Fruit fly (Drosophila melanogaster) whole organism, wandering third instar larva: ENCODE data around the gene Bicra.
A peak's percentile ranks its signal among the peaks of the same experiment; 100 is the strongest.

Experiments
- Abd-B ChIP-seq: fragments of >200 bp; optimal IDR thresholded peaks from 2 replicates; lab custom pipeline; 2017; ENCODE audit warnings: missing biosample characterization, missing genetic modification characterization
- CG32264 ChIP-seq: fragments of 200-800 bp; sonication (Bioruptor generic); optimal IDR thresholded peaks from 2 replicates; lab custom pipeline; 2016; ENCODE audit warnings: missing biosample characterization, missing genetic modification characterization
- CG9705 ChIP-seq: fragments of 200-800 bp; sonication (Bioruptor generic); optimal IDR thresholded peaks from 2 replicates; lab custom pipeline; 2018; ENCODE audit warnings: missing biosample characterization, mild to moderate bottlenecking, missing genetic modification characterization
- CrebA ChIP-seq: fragments of 200-800 bp; sonication (Bioruptor generic); optimal IDR thresholded peaks from 2 replicates; lab custom pipeline; 2016; ENCODE audit warnings: missing biosample characterization, mild to moderate bottlenecking, missing genetic modification characterization, borderline replicate concordance
- Dfd ChIP-seq: fragments of >200 bp; optimal IDR thresholded peaks from 2 replicates; lab custom pipeline; 2017; ENCODE audit warnings: missing biosample characterization, missing genetic modification characterization
- Dif ChIP-seq: fragments of 200-275, 200-300 bp; sonication (Bioruptor generic); optimal IDR thresholded peaks from 2 replicates; lab custom pipeline; 2018; ENCODE audit warnings: missing biosample characterization, missing genetic modification characterization; ENCODE audit not compliant: partially characterized antibody
- GATAd ChIP-seq: sonication (Bioruptor generic); optimal IDR thresholded peaks from 2 replicates; lab custom pipeline; 2016; ENCODE audit warnings: missing biosample characterization, missing genetic modification characterization
- HLH106 ChIP-seq: fragments of 200-800 bp; optimal IDR thresholded peaks from 3 replicates; lab custom pipeline; 2019; ENCODE audit warnings: missing biosample characterization, mild to moderate bottlenecking, missing genetic modification characterization, moderate library complexity
- Hnf4 ChIP-seq: fragments of 200-800 bp; sonication (Bioruptor generic); optimal IDR thresholded peaks from 2 replicates; lab custom pipeline; 2016; ENCODE audit warnings: missing biosample characterization, mild to moderate bottlenecking, missing genetic modification characterization
- Hr78 ChIP-seq: fragments of >200 bp; optimal IDR thresholded peaks from 2 replicates; lab custom pipeline; 2017; ENCODE audit warnings: missing biosample characterization, missing genetic modification characterization
- Hr83 ChIP-seq: fragments of 200-300 bp; sonication (Bioruptor generic); optimal IDR thresholded peaks from 2 replicates; lab custom pipeline; 2016; ENCODE audit warnings: missing biosample characterization, mild to moderate bottlenecking, missing genetic modification characterization, moderate library complexity; ENCODE audit not compliant: poor library complexity, severe bottlenecking
- Jra ChIP-seq: sonication (Bioruptor generic); optimal IDR thresholded peaks from 2 replicates; lab custom pipeline; 2016; ENCODE audit warnings: missing biosample characterization, missing genetic modification characterization
- Mio ChIP-seq: sonication (Bioruptor generic); optimal IDR thresholded peaks from 2 replicates; lab custom pipeline; 2016; ENCODE audit warnings: missing biosample characterization, missing genetic modification characterization
- Myc ChIP-seq: fragments of >200 bp; optimal IDR thresholded peaks from 2 replicates; lab custom pipeline; 2017
- N ChIP-seq: fragments of >200 bp; optimal IDR thresholded peaks from 2 replicates; lab custom pipeline; 2018; ENCODE audit warnings: missing biosample characterization, missing external identifiers, missing genetic modification characterization
- OdsH ChIP-seq: fragments of 200-800 bp; sonication (Bioruptor generic); optimal IDR thresholded peaks from 2 replicates; lab custom pipeline; 2016; ENCODE audit warnings: missing biosample characterization, mild to moderate bottlenecking, missing genetic modification characterization
- Rel ChIP-seq, 2 experiments: fragments of 200-800 bp; sonication (Bioruptor generic) in 1 of 2; optimal IDR thresholded peaks; 2 replicates in 1 of 2; 3 replicates in 1 of 2; lab custom pipeline; 2016 to 2019; ENCODE audit warnings: mild to moderate bottlenecking in 2 of 2, missing biosample characterization in 2 of 2, missing genetic modification characterization in 2 of 2, moderate library complexity in 1 of 2
- Sp1 ChIP-seq: fragments of 200-800 bp; sonication (Bioruptor generic); optimal IDR thresholded peaks from 3 replicates; lab custom pipeline; 2019; ENCODE audit warnings: missing biosample characterization, mild to moderate bottlenecking, missing genetic modification characterization, moderate library complexity
- Vsx2 ChIP-seq: fragments of 200-300, 225-300 bp; sonication (Bioruptor generic); optimal IDR thresholded peaks from 2 replicates; lab custom pipeline; 2018; ENCODE audit warnings: missing biosample characterization, missing genetic modification characterization; ENCODE audit not compliant: partially characterized antibody
- br ChIP-seq: fragments of 200-800 bp; sonication (Bioruptor generic); optimal IDR thresholded peaks from 2 replicates; lab custom pipeline; 2016; ENCODE audit warnings: missing biosample characterization, missing genetic modification characterization
- brk ChIP-seq: fragments of 200-800 bp; sonication (Bioruptor generic); optimal IDR thresholded peaks from 2 replicates; lab custom pipeline; 2016; ENCODE audit warnings: missing biosample characterization, mild to moderate bottlenecking, missing genetic modification characterization
- dl ChIP-seq, 2 experiments: fragments of 175-275, 200-275 bp in 1 of 2; fragments of 200-275 bp in 1 of 2; sonication (Bioruptor generic); optimal IDR thresholded peaks; lab custom pipeline; 2018; ENCODE audit warnings: mild to moderate bottlenecking in 2 of 2, missing biosample characterization in 2 of 2, missing genetic modification characterization in 2 of 2, moderate library complexity in 2 of 2; ENCODE audit not compliant: partially characterized antibody in 2 of 2, insufficient read depth in 1 of 2
- dmrt93B ChIP-seq: fragments of 200-800 bp; sonication (Bioruptor generic); optimal IDR thresholded peaks from 2 replicates; lab custom pipeline; 2018; ENCODE audit warnings: missing biosample characterization, mild to moderate bottlenecking, missing genetic modification characterization
- dsf ChIP-seq: sonication (Bioruptor generic); optimal IDR thresholded peaks from 2 replicates; lab custom pipeline; 2016; ENCODE audit warnings: missing biosample characterization, missing genetic modification characterization, borderline replicate concordance
- ey ChIP-seq: fragments of 200-800 bp; sonication (Bioruptor generic); optimal IDR thresholded peaks from 2 replicates; lab custom pipeline; 2016; ENCODE audit warnings: missing biosample characterization, missing genetic modification characterization
- foxo ChIP-seq, 2 experiments: fragments of 200-800 bp; sonication (Bioruptor generic); optimal IDR thresholded peaks; 2 replicates in 1 of 2; 3 replicates in 1 of 2; lab custom pipeline; 2016 to 2017; ENCODE audit warnings: missing biosample characterization in 2 of 2, missing genetic modification characterization in 2 of 2
- fru ChIP-seq: fragments of 200-800 bp; sonication (Bioruptor generic); optimal IDR thresholded peaks from 3 replicates; lab custom pipeline; 2016; ENCODE audit warnings: missing biosample characterization, mild to moderate bottlenecking, missing genetic modification characterization
- h ChIP-seq: fragments of 200-800 bp; sonication (Bioruptor generic); optimal IDR thresholded peaks from 3 replicates; lab custom pipeline; 2016; ENCODE audit warnings: missing biosample characterization, mild to moderate bottlenecking, missing genetic modification characterization
- jim ChIP-seq: fragments of 175-275, 200-325 bp; sonication (Bioruptor generic); optimal IDR thresholded peaks from 2 replicates; lab custom pipeline; 2016; ENCODE audit warnings: missing biosample characterization, mild to moderate bottlenecking, missing genetic modification characterization
- lola ChIP-seq: fragments of >200 bp; optimal IDR thresholded peaks from 2 replicates; lab custom pipeline; 2017; ENCODE audit warnings: missing biosample characterization, missing genetic modification characterization
- pan ChIP-seq: fragments of >200 bp; optimal IDR thresholded peaks from 2 replicates; lab custom pipeline; 2017
- psq ChIP-seq: fragments of 200-800 bp; sonication (Bioruptor generic); optimal IDR thresholded peaks from 3 replicates; lab custom pipeline; 2017; ENCODE audit warnings: missing biosample characterization, mild to moderate bottlenecking, missing genetic modification characterization, moderate library complexity
- rgr ChIP-seq: fragments of 200-800 bp; sonication (Bioruptor generic); optimal IDR thresholded peaks from 3 replicates; lab custom pipeline; 2016; ENCODE audit warnings: missing biosample characterization, mild to moderate bottlenecking, missing genetic modification characterization
- sv ChIP-seq: fragments of 200-800 bp; sonication (Bioruptor generic); optimal IDR thresholded peaks from 3 replicates; lab custom pipeline; 2016; ENCODE audit warnings: missing biosample characterization, missing genetic modification characterization
- tai ChIP-seq: sonication (Bioruptor generic); optimal IDR thresholded peaks from 2 replicates; lab custom pipeline; 2016; ENCODE audit warnings: missing biosample characterization, missing genetic modification characterization
- usp ChIP-seq: fragments of >200 bp; optimal IDR thresholded peaks from 2 replicates; lab custom pipeline; 2017; ENCODE audit warnings: missing biosample characterization, missing genetic modification characterization
- woc ChIP-seq: sonication (Bioruptor generic); optimal IDR thresholded peaks from 2 replicates; lab custom pipeline; 2016; ENCODE audit warnings: missing biosample characterization, mild to moderate bottlenecking, missing genetic modification characterization

Bicra gene

DNA sequence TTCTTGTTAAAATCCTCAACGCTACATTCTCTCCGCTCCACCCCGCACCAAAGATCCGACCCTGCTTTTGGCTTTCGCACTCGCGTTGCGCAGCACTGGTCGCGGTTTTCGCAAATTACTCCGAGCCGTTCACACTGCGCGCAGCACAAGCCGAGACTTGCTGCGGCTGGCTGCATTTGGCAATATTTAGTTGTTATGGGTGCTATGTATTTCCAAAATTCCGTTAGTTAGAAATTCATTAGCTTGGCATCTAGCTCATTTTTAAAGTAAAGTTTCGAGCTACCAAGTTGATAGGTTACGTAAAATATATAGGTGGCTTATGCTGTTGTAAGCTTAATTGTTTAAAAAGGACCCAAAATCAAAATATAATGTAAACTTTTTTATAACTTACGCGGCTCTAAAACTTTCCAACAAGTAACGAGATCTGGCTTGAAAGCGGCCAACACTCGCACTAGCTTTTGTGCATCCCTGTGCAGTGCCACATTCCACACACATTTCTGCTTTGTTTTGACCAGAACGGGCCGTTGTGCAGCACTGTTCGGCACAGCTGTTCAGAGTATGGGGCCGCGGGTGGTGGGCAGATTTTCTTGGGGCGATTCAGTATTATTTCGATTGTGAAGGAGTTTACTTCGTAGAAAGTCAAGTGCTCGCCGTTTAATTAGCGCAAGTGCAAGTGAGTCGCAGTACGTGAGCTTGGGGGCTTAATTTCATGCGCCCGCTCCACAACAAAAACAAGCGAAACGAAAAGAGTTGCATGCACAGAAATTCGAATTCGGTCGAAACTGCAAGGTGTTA is 60.2 kb downstream of the Bicra start, which contains the start of the genes yem and Ctl2 (continued):
- TF ChIP-seq GATAd (GFP tag; lab: Kevin White, UChicago) (peak; percentile 52), woc (GFP tag; lab: Kevin White, UChicago) (peak; percentile 95)

DNA sequence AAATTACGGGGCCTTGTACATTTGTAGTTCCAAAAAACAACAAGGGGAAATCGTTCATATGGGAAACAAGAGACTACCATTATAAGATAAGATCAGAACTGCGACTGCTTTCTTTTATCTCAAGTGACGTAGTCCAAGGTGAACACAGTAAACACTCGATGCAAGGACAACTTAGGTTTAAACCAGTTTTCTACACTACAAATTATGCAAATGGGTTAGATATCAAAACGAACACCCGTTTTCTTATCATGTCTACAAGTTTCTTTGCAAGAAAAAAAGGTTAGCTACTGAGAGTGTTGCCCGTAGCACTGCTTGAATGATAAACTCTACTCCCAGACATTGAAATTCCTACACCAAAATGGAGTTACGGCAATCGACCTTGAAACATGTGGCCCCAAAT is 61.3 kb downstream of the Bicra start:
- TF ChIP-seq Hr83 = peak; percentile 56
- TF ChIP-seq sv (GFP tag; lab: Kevin White, UChicago) = no peak
- peak; percentile 90 for TF ChIP-seq Hnf4
- no peak for TF ChIP-seq Rel (GFP tag; optimal IDR thresholded peaks at IDR 0.05; lab: Kevin White, UChicago)
- peak; percentile 7 for TF ChIP-seq Rel (tag; optimal IDR thresholded peaks at IDR 0.05; lab: Kevin White, UChicago)
- peak; percentile 91 for TF ChIP-seq h (GFP tag; lab: Kevin White, UChicago)
- peak; percentile 66 for TF ChIP-seq dmrt93B (GFP tag; lab: Kevin White, UChicago)
- peak; percentile 58 for TF ChIP-seq Jra
- peak; percentile 20 for TF ChIP-seq dsf
- no peak for TF ChIP-seq N
- peak; percentile 73 for TF ChIP-seq CG32264
- peak; percentile 69 for TF ChIP-seq Sp1 (GFP tag; lab: Kevin White, UChicago)
- peak; percentile 80 for TF ChIP-seq HLH106 (tag; lab: Kevin White, UChicago)
- TF ChIP-seq Myc (lab: Kevin White, UChicago) = no peak
- TF ChIP-seq ey = peak; percentile 91
- TF ChIP-seq pan (lab: Kevin White, UChicago) = no peak
- TF ChIP-seq dl (GFP tag; optimal IDR thresholded peaks at IDR 0.05; lab: Kevin White, UChicago; ENCODE audit: insufficient read depth in 1 of 2, partially characterized antibody in 2 of 2) = no peak
- TF ChIP-seq jim (GFP tag; lab: Kevin White, UChicago) = no peak
- TF ChIP-seq woc (GFP tag; lab: Kevin White, UChicago) = peak; percentile 73
- TF ChIP-seq CG9705 = no peak
- no peak for TF ChIP-seq usp (GFP tag; lab: Kevin White, UChicago)
- TF ChIP-seq Dif (GFP tag; lab: Kevin White, UChicago) = no peak
- TF ChIP-seq Abd-B = no peak
- no peak for TF ChIP-seq GATAd (GFP tag; lab: Kevin White, UChicago)
- TF ChIP-seq Hr78 (GFP tag; lab: Kevin White, UChicago) = no peak
- no peak for TF ChIP-seq Vsx2 (GFP tag; lab: Kevin White, UChicago)
- peak; percentile 81 for TF ChIP-seq OdsH (GFP tag; lab: Kevin White, UChicago)
- peak; percentile 89 for TF ChIP-seq br
- no peak for TF ChIP-seq Dfd (GFP tag; lab: Kevin White, UChicago)
- TF ChIP-seq brk (GFP tag; lab: Kevin White, UChicago) = no peak
- peak; percentile 36 for TF ChIP-seq Mio
- TF ChIP-seq foxo (GFP tag; optimal IDR thresholded peaks at IDR 0.05; lab: Kevin White, UChicago) = peak; percentile 43 to 94
- no peak for TF ChIP-seq tai
- TF ChIP-seq CrebA (GFP tag; lab: Kevin White, UChicago) = no peak
- peak; percentile 88 for TF ChIP-seq fru (GFP tag; lab: Kevin White, UChicago)
- peak; percentile 78 for TF ChIP-seq psq
- peak; percentile 89 for TF ChIP-seq rgr (GFP tag; lab: Kevin White, UChicago)
- TF ChIP-seq lola (GFP tag; lab: Kevin White, UChicago) = no peak
